Fruit fly (Drosophila melanogaster): ENCODE data around the gene Tnpo.

The Tnpo gene

dm6 chr3L:6217806-6218205 lies 24.5 kb downstream of the Tnpo start, which contains the start of gene LanA:
Gene LanA, minus strand, starts transcription at chr3L:6218022.
- no peak for TF ChIP-seq Sin3A (optimal IDR thresholded peaks at IDR 0.05)
- no peak for TF ChIP-seq psq (optimal IDR thresholded peaks at IDR 0.05)
- TF ChIP-seq ttk (optimal IDR thresholded peaks at IDR 0.05) = no peak
- no peak for TF ChIP-seq h (optimal IDR thresholded peaks at IDR 0.05)
- no peak for TF ChIP-seq Myc (optimal IDR thresholded peaks at IDR 0.05)
- TF ChIP-seq insv (optimal IDR thresholded peaks at IDR 0.05) = no peak

DNA sequence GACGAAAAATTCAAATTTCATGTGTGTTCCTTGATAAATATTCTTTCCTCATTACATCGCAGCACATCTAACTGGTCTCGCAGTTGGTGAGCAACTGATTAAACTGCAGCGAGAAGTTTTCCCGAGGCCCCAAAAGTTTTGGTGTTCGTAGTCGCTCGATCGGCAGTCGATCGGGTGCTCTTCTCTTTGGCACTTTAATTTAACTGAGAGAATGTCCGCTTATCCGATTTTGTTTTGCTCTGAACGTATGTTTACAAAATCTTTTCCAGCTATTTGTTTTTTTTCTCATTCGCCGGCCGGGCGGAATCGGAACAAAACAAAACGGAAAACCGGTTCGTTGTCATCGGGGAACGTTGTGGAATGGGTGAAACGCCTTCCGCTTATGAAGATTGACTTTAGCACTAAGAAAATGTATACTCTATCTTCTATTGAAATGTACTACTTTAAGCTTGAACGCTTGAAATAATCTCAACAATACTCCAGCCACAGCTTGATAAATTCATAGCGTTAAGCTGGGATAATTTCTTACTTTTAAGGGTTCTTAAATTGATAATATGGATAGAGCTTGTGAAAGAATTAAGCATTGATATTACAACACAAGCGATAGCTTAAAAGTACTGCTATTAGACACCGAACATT lies 25.4 kb downstream of the Tnpo start:
- TF ChIP-seq ttk (optimal IDR thresholded peaks at IDR 0.05) (no peak), insv (optimal IDR thresholded peaks at IDR 0.05) (no peak), Sin3A (optimal IDR thresholded peaks at IDR 0.05) (no peak), psq (optimal IDR thresholded peaks at IDR 0.05) (no peak), h (optimal IDR thresholded peaks at IDR 0.05) (no peak), Myc (optimal IDR thresholded peaks at IDR 0.05) (no peak)

DNA sequence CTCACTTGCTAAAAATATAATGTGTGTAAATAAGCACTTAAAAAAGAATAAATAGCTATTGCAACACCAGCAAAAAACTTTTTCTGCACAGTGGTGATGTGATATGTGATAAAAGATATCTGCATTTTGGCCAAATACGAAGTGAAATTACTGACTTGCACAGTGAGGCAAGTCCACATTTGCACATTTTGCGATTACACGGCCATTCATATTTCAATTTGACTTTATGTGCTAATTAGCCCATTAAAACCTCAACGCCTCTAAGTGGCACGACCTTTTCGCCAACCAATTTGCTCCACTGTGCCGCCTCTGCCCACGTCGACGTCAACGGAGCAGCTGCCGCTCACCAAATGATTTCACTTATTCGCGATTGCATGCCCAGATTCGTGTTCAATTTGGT lies 26.9 kb downstream of the Tnpo start, which contains the start of gene CG33946:
Gene CG33946 (plus strand): TSS at position 392 of the 400 bp plus-strand sequence.
- TF ChIP-seq ttk (optimal IDR thresholded peaks at IDR 0.05) (no peak), Sin3A (optimal IDR thresholded peaks at IDR 0.05) (no peak), psq (optimal IDR thresholded peaks at IDR 0.05) (no peak), Myc (optimal IDR thresholded peaks at IDR 0.05) (no peak)

- TF ChIP-seq Myc (optimal IDR thresholded peaks at IDR 0.05) (no peak), psq (optimal IDR thresholded peaks at IDR 0.05) (no peak), ttk (optimal IDR thresholded peaks at IDR 0.05) (no peak), insv (optimal IDR thresholded peaks at IDR 0.05) (no peak), Sin3A (optimal IDR thresholded peaks at IDR 0.05) (no peak), h (optimal IDR thresholded peaks at IDR 0.05) (no peak)
Observed at dm6 chr3L:6232261-6232660, 39.0 kb downstream of the Tnpo start, which contains the start of gene CG13299. Gene CG13299, minus strand, starts transcription at chr3L:6232361.

DNA sequence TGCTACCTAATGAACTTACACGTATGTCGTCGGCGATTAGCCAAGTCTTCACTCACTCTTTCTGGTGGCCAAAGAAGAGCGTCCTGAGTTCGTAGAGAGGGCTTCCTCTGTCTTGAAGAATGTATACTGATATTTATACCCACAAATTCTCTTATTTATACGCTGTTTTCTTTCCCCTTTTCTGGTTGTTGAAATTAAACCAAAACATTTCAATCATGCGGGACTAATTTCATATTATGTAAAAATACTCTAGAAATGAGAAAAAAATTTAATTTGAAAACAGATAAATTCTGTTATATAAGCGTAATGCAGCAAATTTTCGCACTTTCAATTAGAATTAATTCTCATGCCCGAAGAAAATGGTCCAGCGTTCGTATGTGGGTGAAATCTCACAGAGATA lies 40.0 kb downstream of the Tnpo start, which contains the start of gene BG642312:
Gene BG642312 (minus strand): TSS at position 101 of the 400 bp plus-strand sequence.
- TF ChIP-seq insv (optimal IDR thresholded peaks at IDR 0.05) (no peak), Myc (optimal IDR thresholded peaks at IDR 0.05) (no peak), psq (optimal IDR thresholded peaks at IDR 0.05) (no peak), ttk (optimal IDR thresholded peaks at IDR 0.05) (no peak), h (optimal IDR thresholded peaks at IDR 0.05) (no peak), Sin3A (optimal IDR thresholded peaks at IDR 0.05) (no peak)

DNA sequence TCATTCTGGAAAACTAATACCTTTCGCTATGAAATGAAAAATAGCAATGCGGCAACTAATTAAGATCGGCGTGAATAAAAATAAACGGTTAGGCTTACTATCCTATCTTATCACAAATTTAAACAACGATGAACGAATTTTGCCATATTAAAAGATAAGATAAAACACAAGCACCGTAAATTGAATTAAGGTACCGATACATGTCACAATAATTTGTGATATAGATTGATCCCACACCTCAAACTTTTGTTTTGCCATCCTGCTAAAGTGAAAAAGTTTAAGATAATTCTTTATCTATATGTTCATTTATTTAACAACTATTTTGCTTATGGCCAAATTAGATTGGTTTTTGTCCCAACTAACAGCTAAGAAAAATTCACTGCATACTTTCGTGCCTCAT lies 40.8 kb downstream of the Tnpo start, which contains the start of gene CG42714:
Gene CG42714 (minus strand): TSS at position 22 of the 400 bp plus-strand sequence.
- TF ChIP-seq psq (optimal IDR thresholded peaks at IDR 0.05) (no peak), Sin3A (optimal IDR thresholded peaks at IDR 0.05) (no peak), insv (optimal IDR thresholded peaks at IDR 0.05) (no peak), Myc (optimal IDR thresholded peaks at IDR 0.05) (no peak), ttk (optimal IDR thresholded peaks at IDR 0.05) (no peak), h (optimal IDR thresholded peaks at IDR 0.05) (no peak)

dm6 chr3L:6239968-6240367 lies 46.7 kb downstream of the Tnpo start, which contains the start of gene CG10226:
Gene CG10226, minus strand, starts transcription at chr3L:6240068.
- TF ChIP-seq ttk (optimal IDR thresholded peaks at IDR 0.05) = no peak
- TF ChIP-seq h (optimal IDR thresholded peaks at IDR 0.05) = no peak
- no peak for TF ChIP-seq Sin3A (optimal IDR thresholded peaks at IDR 0.05)
- no peak for TF ChIP-seq psq (optimal IDR thresholded peaks at IDR 0.05)
- TF ChIP-seq insv (optimal IDR thresholded peaks at IDR 0.05) = no peak
- TF ChIP-seq Myc (optimal IDR thresholded peaks at IDR 0.05) = no peak

DNA sequence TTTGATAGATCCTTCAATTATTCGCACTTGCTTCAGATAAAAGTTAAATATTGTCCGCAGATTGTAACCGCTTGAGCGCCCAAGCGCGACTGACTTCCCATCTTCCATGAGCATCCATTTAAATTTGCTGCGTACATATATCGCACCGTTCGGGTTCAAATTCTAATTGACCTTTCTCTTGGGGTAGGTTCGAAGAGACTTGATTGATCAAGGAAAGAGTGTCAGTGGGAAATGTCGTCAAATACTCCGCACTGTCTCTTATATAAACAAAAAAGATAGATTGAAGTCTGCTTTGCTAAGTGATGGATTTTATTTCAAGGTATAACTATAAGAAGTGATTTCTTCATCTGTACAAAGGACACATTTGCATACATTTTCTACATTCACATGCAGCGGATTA lies 52.4 kb downstream of the Tnpo start, which contains the start of gene Mdr65:
Gene Mdr65 (minus strand): TSS at position 101 of the 400 bp plus-strand sequence.
- TF ChIP-seq insv (optimal IDR thresholded peaks at IDR 0.05) (no peak), Myc (optimal IDR thresholded peaks at IDR 0.05) (no peak), ttk (optimal IDR thresholded peaks at IDR 0.05) (no peak), h (optimal IDR thresholded peaks at IDR 0.05) (no peak), Sin3A (optimal IDR thresholded peaks at IDR 0.05) (no peak), psq (optimal IDR thresholded peaks at IDR 0.05) (no peak)

DNA sequence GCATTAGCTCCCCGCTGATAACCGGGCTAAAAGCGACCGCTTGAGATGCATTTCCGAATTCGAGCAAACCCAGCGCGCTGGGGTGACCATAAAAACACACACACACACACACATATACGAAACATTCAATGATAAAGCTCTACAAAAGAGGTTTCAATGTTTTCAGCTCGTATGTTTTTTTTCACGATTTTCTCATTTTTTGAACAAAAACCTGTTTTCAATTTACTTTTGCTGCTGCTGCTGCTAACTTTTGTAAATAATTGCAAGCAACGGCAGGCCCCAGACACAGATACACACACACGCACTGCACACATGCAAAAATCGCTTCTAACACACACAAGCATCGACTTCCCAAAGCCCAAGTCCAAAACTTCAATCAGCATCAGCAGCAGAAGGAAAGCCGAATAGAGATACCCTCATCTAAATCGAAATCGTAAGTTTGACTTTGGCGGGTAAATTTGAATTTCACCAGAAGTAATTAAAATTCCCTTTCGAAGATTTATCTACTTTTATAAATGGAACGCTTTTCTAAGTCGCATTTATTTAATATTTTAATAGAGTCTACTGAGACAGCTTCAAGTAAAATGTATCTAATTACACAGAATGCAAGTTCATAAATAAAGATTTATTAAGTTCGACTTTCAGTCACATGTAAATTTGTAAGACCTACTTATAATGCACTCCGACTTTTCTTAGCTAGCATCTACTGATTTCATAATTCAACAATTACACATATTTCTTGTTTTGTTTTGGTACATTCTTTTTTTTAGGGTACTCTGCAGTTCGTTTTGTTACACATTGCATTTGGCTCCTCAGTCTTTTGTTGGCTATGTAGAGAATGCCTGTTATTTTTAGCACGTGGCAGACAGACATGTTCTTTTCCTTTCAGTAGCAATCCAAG lies 56.1 kb downstream of the Tnpo start:
- TF ChIP-seq insv (optimal IDR thresholded peaks at IDR 0.05) = no peak
